Worm (Caenorhabditis elegans): ENCODE data around the gene nca-2.

DNA sequence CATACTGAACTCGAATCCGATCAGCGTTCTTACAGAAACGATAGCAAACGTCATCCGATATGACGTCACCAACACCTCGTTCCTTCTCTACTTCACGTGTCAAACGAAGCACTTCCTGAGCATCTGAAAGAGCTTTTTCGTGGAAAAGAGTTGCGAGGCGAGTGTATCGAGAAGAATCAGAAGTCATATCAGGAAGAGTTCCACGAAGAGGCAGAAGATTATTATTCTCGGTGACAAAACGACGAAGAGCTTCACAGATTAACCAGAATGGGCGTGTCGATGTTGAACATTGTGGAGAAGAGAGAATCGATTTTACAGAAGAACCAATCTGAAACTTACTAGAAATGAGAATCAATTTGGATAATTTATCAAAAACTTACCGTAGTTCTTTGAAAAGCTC lies 46.5 kb upstream of the nca-2 start:
- TF ChIP-seq ama-1 (optimal IDR thresholded peaks at IDR 0.05), result no peak
- TF ChIP-seq ama-1 (GFP tag; optimal IDR thresholded peaks at IDR 0.05), result no peak
- no peak for TF ChIP-seq mxl-1 (tag; optimal IDR thresholded peaks at IDR 0.05)
